Fruit fly (Drosophila melanogaster) whole organism, wandering third instar larva: ENCODE data around the gene Rbp9.

Experiments
- CrebA ChIP-seq: fragments of 200-800 bp; sonication (Bioruptor generic); optimal IDR thresholded peaks from 2 replicates; lab custom pipeline; 2016; ENCODE audit warnings: missing biosample characterization, mild to moderate bottlenecking, missing genetic modification characterization, borderline replicate concordance
- Vsx2 ChIP-seq: fragments of 200-300, 225-300 bp; sonication (Bioruptor generic); optimal IDR thresholded peaks from 2 replicates; lab custom pipeline; 2018; ENCODE audit warnings: missing biosample characterization, missing genetic modification characterization; ENCODE audit not compliant: partially characterized antibody

DNA sequence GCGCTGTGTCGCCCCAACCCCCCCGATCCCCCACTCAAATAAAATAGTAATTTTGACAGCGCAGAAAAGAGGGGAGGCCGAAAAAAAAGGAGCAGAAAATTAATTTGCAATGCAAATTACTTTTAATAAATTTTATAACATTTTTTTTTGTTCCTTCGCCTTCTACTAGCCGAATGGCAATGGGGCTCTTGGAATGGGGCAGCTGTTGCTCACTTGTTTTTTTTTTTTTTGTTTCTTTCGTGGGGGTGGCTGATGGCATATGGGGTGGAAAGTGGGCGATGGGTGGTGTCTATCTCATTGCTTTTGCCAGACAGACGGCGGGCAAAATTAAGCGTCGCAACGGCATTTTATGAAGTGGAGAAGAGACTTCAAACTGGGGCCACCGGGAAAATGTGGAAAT is 33.9 kb upstream of the Rbp9 start:
- TF ChIP-seq Vsx2 (no peak), CrebA (GFP tag; lab: Kevin White, UChicago) (no peak)
